Worm (Caenorhabditis elegans) whole organism, L1 larva: Measurements from ENCODE around the gene pmt-2.

Experiments
- egl-27 ChIP-seq, 2 experiments: fragments of 150-350 bp in 1 of 2; sonication (generic microtip); optimal IDR thresholded peaks; 3 replicates each; lab custom pipeline; 2017 to 2018; ENCODE audit warnings: missing biosample characterization in 2 of 2, missing genetic modification characterization in 2 of 2, missing genetic modification reagents in 2 of 2
- nhr-11 ChIP-seq: fragments of 150-350 bp; optimal IDR thresholded peaks from 2 replicates; lab custom pipeline; 2014; ENCODE audit warnings: missing biosample characterization, missing genetic modification characterization
- unc-130 ChIP-seq: fragments of 150-350 bp; optimal IDR thresholded peaks from 2 replicates; lab custom pipeline; 2017; ENCODE audit warnings: missing biosample characterization, missing genetic modification characterization, inconsistent platforms
- zag-1 ChIP-seq: fragments of 150-350 bp; optimal IDR thresholded peaks from 2 replicates; lab custom pipeline; 2014; ENCODE audit warnings: missing biosample characterization, missing genetic modification characterization
- ztf-4 ChIP-seq: fragments of 150-350 bp; optimal IDR thresholded peaks from 2 replicates; lab custom pipeline; 2014; ENCODE audit warnings: missing biosample characterization, missing genetic modification characterization

ce11 chrV:4615802-4616201, 12.6 kb upstream of the pmt-2 start, which contains the start of the genes Y61A9LA.10 and F54D11.4:
- TF ChIP-seq zag-1 (tag; lab: Kevin White, UChicago) (no peak), ztf-4 (tag; lab: Kevin White, UChicago) (no peak), unc-130 (tag; lab: Kevin White, UChicago) (no peak), egl-27 (tag; optimal IDR thresholded peaks at IDR 0.05; lab: Kevin White, UChicago) (no peak), nhr-11 (tag; lab: Kevin White, UChicago) (no peak)
